Fruit fly (Drosophila melanogaster) whole organism, embryonic: ENCODE data around the gene CG34301.

Experiments used
- Asciz ChIP-seq: fragments of 200-800 bp; sonication (Bioruptor generic); optimal IDR thresholded peaks from 2 replicates; lab custom pipeline; 2017; ENCODE audit warnings: missing biosample characterization, mild to moderate bottlenecking, missing genetic modification characterization, missing genetic modification reagents
- CG10366 ChIP-seq: fragments of 200-800 bp; sonication (Bioruptor generic); IDR thresholded peaks from 2 replicates; pipeline ENCODE4 v1.3.6; 2022; ENCODE audit warnings: missing biosample characterization, missing genetic modification characterization
- CG10543 ChIP-seq: fragments of 200-800 bp; sonication (Bioruptor generic); optimal IDR thresholded peaks from 3 replicates; lab custom pipeline; 2017; ENCODE audit warnings: missing biosample characterization, mild to moderate bottlenecking, missing genetic modification characterization, moderate library complexity
- CG10979 ChIP-seq: fragments of 200-800 bp; sonication (Bioruptor generic); optimal IDR thresholded peaks from 2 replicates; lab custom pipeline; 2018; ENCODE audit warnings: missing biosample characterization, mild to moderate bottlenecking, missing genetic modification characterization, moderate library complexity
- CG12155 ChIP-seq: fragments of 200-800 bp; sonication (Bioruptor generic); optimal IDR thresholded peaks from 3 replicates; lab custom pipeline; 2016; ENCODE audit warnings: missing biosample characterization, missing genetic modification characterization
- CG14667 ChIP-seq: fragments of 200-800 bp; sonication (Bioruptor generic); IDR thresholded peaks from 2 replicates; pipeline ENCODE4 v1.3.6; 2022; ENCODE audit warnings: missing biosample characterization, missing genetic modification characterization
- CG15011 ChIP-seq: fragments of 200-800 bp; sonication (Bioruptor generic); optimal IDR thresholded peaks from 3 replicates; lab custom pipeline; 2018; ENCODE audit warnings: missing biosample characterization, mild to moderate bottlenecking, missing genetic modification characterization
- CG15269 ChIP-seq: fragments of 200-800 bp; sonication (Bioruptor generic); optimal IDR thresholded peaks from 2 replicates; lab custom pipeline; 2018; ENCODE audit warnings: missing biosample characterization, mild to moderate bottlenecking, missing genetic modification characterization, moderate library complexity
- CG15696 ChIP-seq: fragments of 200-800 bp; sonication (Bioruptor generic); optimal IDR thresholded peaks from 2 replicates; lab custom pipeline; 2019; ENCODE audit warnings: missing biosample characterization, mild to moderate bottlenecking, missing genetic modification characterization, moderate library complexity
- CG17568 ChIP-seq: fragments of 200-800 bp; sonication (Bioruptor generic); optimal IDR thresholded peaks from 2 replicates; lab custom pipeline; 2018; ENCODE audit warnings: missing biosample characterization, mild to moderate bottlenecking, missing genetic modification characterization, moderate library complexity
- CG18619 ChIP-seq: fragments of 200-800 bp; sonication (Bioruptor generic); optimal IDR thresholded peaks from 3 replicates; lab custom pipeline; 2017; ENCODE audit warnings: missing biosample characterization, mild to moderate bottlenecking, missing genetic modification characterization
- CG2875 ChIP-seq: fragments of 200-800 bp; sonication (Bioruptor generic); optimal IDR thresholded peaks from 2 replicates; lab custom pipeline; 2017; ENCODE audit warnings: missing biosample characterization, mild to moderate bottlenecking, missing genetic modification characterization, missing genetic modification reagents
- CG31365 ChIP-seq: fragments of 200-800 bp; sonication (Bioruptor generic); optimal IDR thresholded peaks from 2 replicates; lab custom pipeline; 2018; ENCODE audit warnings: missing biosample characterization, mild to moderate bottlenecking, missing genetic modification characterization
- CG34224 ChIP-seq: fragments of 200-800 bp; sonication (Bioruptor generic); IDR thresholded peaks from 3 replicates; pipeline ENCODE4 v1.3.6; 2022; ENCODE audit warnings: missing biosample characterization, missing genetic modification characterization; ENCODE audit not compliant: partially characterized antibody
- CG3726 ChIP-seq: fragments of 200-800 bp; sonication (Bioruptor generic); IDR thresholded peaks from 3 replicates; pipeline ENCODE4, ENCODE4 v1.3.6; 2022; ENCODE audit warnings: missing biosample characterization, missing genetic modification characterization
- CG4617 ChIP-seq: fragments of 200-800 bp; sonication (Bioruptor generic); optimal IDR thresholded peaks from 3 replicates; lab custom pipeline; 2016; ENCODE audit warnings: missing biosample characterization, missing genetic modification characterization, borderline replicate concordance
- CG5180 ChIP-seq: fragments of 200-800 bp; sonication (Bioruptor generic); optimal IDR thresholded peaks from 3 replicates; lab custom pipeline; 2017; ENCODE audit warnings: missing biosample characterization, missing genetic modification characterization, mild to moderate bottlenecking, moderate library complexity, missing genetic modification reagents
- CG6683 ChIP-seq: fragments of 200-800 bp; sonication (Bioruptor generic); optimal IDR thresholded peaks from 2 replicates; lab custom pipeline; 2017; ENCODE audit warnings: missing biosample characterization, mild to moderate bottlenecking, missing genetic modification characterization, missing genetic modification reagents
- CG7987 ChIP-seq: fragments of 200-800 bp; sonication (Bioruptor generic); optimal IDR thresholded peaks from 2 replicates; lab custom pipeline; 2018; ENCODE audit warnings: missing biosample characterization, mild to moderate bottlenecking, missing genetic modification characterization, moderate library complexity
- CG9817 ChIP-seq: fragments of 200-800 bp; sonication (Bioruptor generic); optimal IDR thresholded peaks from 2 replicates; lab custom pipeline; 2018; ENCODE audit warnings: missing biosample characterization, mild to moderate bottlenecking, missing genetic modification characterization, moderate library complexity
- CrebB ChIP-seq: fragments of 200-800 bp; sonication (Bioruptor generic); optimal IDR thresholded peaks from 3 replicates; lab custom pipeline; 2018; ENCODE audit warnings: missing biosample characterization, mild to moderate bottlenecking, missing genetic modification characterization
- Dref ChIP-seq: fragments of 200-800 bp; sonication (Bioruptor generic); IDR thresholded peaks from 2 replicates; pipeline ENCODE4 v1.3.6; 2022; ENCODE audit warnings: missing biosample characterization, missing genetic modification characterization
- Elba2 ChIP-seq: fragments of 200-800 bp; sonication (Bioruptor generic); optimal IDR thresholded peaks from 3 replicates; lab custom pipeline; 2016; ENCODE audit warnings: missing biosample characterization, missing genetic modification characterization
- Fer1 ChIP-seq: fragments of 200-800 bp; sonication (Bioruptor generic); optimal IDR thresholded peaks from 2 replicates; lab custom pipeline; 2017; ENCODE audit warnings: missing biosample characterization, mild to moderate bottlenecking, missing genetic modification characterization
- HLH54F ChIP-seq: fragments of 200-800 bp; sonication (Bioruptor generic); optimal IDR thresholded peaks from 3 replicates; lab custom pipeline; 2016; ENCODE audit warnings: missing biosample characterization, missing genetic modification characterization
- HmgZ ChIP-seq: fragments of 200-800 bp; sonication (Bioruptor generic); optimal IDR thresholded peaks from 2 replicates; lab custom pipeline; 2018; ENCODE audit warnings: missing biosample characterization, mild to moderate bottlenecking, missing genetic modification characterization
- MTF-1 ChIP-seq: fragments of 200-800 bp; sonication (Bioruptor generic); optimal IDR thresholded peaks from 2 replicates; lab custom pipeline; 2018; ENCODE audit warnings: missing biosample characterization, mild to moderate bottlenecking, missing genetic modification characterization, borderline replicate concordance
- NC2α ChIP-seq: fragments of 200-800 bp; sonication (Bioruptor generic); optimal IDR thresholded peaks from 2 replicates; lab custom pipeline; 2016; ENCODE audit warnings: missing biosample characterization, missing genetic modification characterization
- Nf-YA ChIP-seq: fragments of 200-800 bp; sonication (Bioruptor generic); IDR thresholded peaks from 2 replicates; pipeline ENCODE4 v1.3.6; 2022; ENCODE audit warnings: missing biosample characterization, missing genetic modification characterization
- Oli ChIP-seq: fragments of 200-800 bp; sonication (Bioruptor generic); optimal IDR thresholded peaks from 2 replicates; lab custom pipeline; 2018; ENCODE audit warnings: missing biosample characterization, mild to moderate bottlenecking, missing genetic modification characterization, moderate library complexity
- Optix ChIP-seq: fragments of 200-800 bp; sonication (Bioruptor generic); IDR thresholded peaks from 3 replicates; pipeline ENCODE4 v1.3.6; 2022; ENCODE audit warnings: missing biosample characterization, missing genetic modification characterization
- Xbp1 ChIP-seq: fragments of 200-800 bp; sonication (Bioruptor generic); optimal IDR thresholded peaks from 3 replicates; lab custom pipeline; 2016; ENCODE audit warnings: missing biosample characterization, mild to moderate bottlenecking, missing genetic modification characterization
- ara ChIP-seq: fragments of 200-800 bp; sonication (Bioruptor generic); IDR thresholded peaks from 2 replicates; pipeline ENCODE4 v1.3.6; 2022; ENCODE audit warnings: missing biosample characterization, missing genetic modification characterization
- ato ChIP-seq: fragments of 200-800 bp; sonication (Bioruptor generic); IDR thresholded peaks from 2 replicates; pipeline ENCODE4 v1.3.6; 2022; ENCODE audit warnings: missing biosample characterization, missing genetic modification characterization; ENCODE audit not compliant: partially characterized antibody
- caup ChIP-seq: fragments of 200-800 bp; sonication (Bioruptor generic); optimal IDR thresholded peaks from 3 replicates; lab custom pipeline; 2017; ENCODE audit warnings: missing biosample characterization, mild to moderate bottlenecking, missing genetic modification characterization, moderate library complexity; ENCODE audit not compliant: severe bottlenecking
- chn ChIP-seq: fragments of 200-800 bp; sonication (Bioruptor generic); optimal IDR thresholded peaks from 2 replicates; lab custom pipeline; 2016; ENCODE audit warnings: missing biosample characterization, missing genetic modification characterization
- dmrt99B ChIP-seq: fragments of 200-800 bp; sonication (Bioruptor generic); optimal IDR thresholded peaks from 2 replicates; lab custom pipeline; 2018; ENCODE audit warnings: missing biosample characterization, mild to moderate bottlenecking, missing genetic modification characterization, moderate library complexity
- fd64A ChIP-seq: fragments of 200-800 bp; sonication (Bioruptor generic); optimal IDR thresholded peaks from 3 replicates; lab custom pipeline; 2018; ENCODE audit warnings: missing biosample characterization, mild to moderate bottlenecking, missing genetic modification characterization
- ftz-f1 ChIP-seq: fragments of 200-800 bp; sonication (Bioruptor generic); optimal IDR thresholded peaks from 2 replicates; lab custom pipeline; 2016; ENCODE audit warnings: missing biosample characterization, missing genetic modification characterization
- gsb ChIP-seq: fragments of 200-800 bp; sonication (Bioruptor generic); IDR thresholded peaks from 2 replicates; pipeline ENCODE4 v1.3.6; 2022; ENCODE audit warnings: missing biosample characterization, missing genetic modification characterization
- kah ChIP-seq: fragments of 200-800 bp; sonication (Bioruptor generic); optimal IDR thresholded peaks from 2 replicates; lab custom pipeline; 2018; ENCODE audit warnings: missing biosample characterization, mild to moderate bottlenecking, missing genetic modification characterization
- kay ChIP-seq: fragments of 200-800 bp; sonication (Bioruptor generic); optimal IDR thresholded peaks from 2 replicates; lab custom pipeline; 2016; ENCODE audit warnings: missing biosample characterization, missing genetic modification characterization
- nau ChIP-seq: fragments of 200-800 bp; sonication (Bioruptor generic); optimal IDR thresholded peaks from 3 replicates; lab custom pipeline; 2017; ENCODE audit warnings: missing biosample characterization, mild to moderate bottlenecking, missing genetic modification characterization, missing genetic modification reagents
- pita ChIP-seq: fragments of 200-800 bp; sonication (Bioruptor generic); optimal IDR thresholded peaks from 2 replicates; lab custom pipeline; 2017; ENCODE audit warnings: missing biosample characterization, mild to moderate bottlenecking, missing genetic modification characterization
- pros ChIP-seq: fragments of 200-800 bp; sonication (Bioruptor generic); optimal IDR thresholded peaks from 3 replicates; lab custom pipeline; 2019; ENCODE audit warnings: missing biosample characterization, mild to moderate bottlenecking, missing genetic modification characterization, moderate library complexity
- schlank ChIP-seq: fragments of 200-800 bp; sonication (Bioruptor generic); optimal IDR thresholded peaks from 2 replicates; lab custom pipeline; 2018; ENCODE audit warnings: missing biosample characterization, mild to moderate bottlenecking, missing genetic modification characterization
- sd ChIP-seq: fragments of 200-800 bp; sonication (Bioruptor generic); optimal IDR thresholded peaks from 3 replicates; lab custom pipeline; 2018; ENCODE audit warnings: missing biosample characterization, mild to moderate bottlenecking, missing genetic modification characterization, moderate library complexity
- tio ChIP-seq: fragments of 200-800 bp; sonication (Bioruptor generic); optimal IDR thresholded peaks from 2 replicates; lab custom pipeline; 2017; ENCODE audit warnings: missing biosample characterization, missing genetic modification characterization, inconsistent platforms
- unc-4 ChIP-seq: fragments of 200-800 bp; sonication (Bioruptor generic); IDR thresholded peaks from 2 replicates; pipeline ENCODE4 v1.3.6; 2022; ENCODE audit warnings: missing biosample characterization, missing genetic modification characterization; ENCODE audit not compliant: partially characterized antibody
- vfl ChIP-seq: fragments of 200-800 bp; sonication (Bioruptor generic); optimal IDR thresholded peaks from 2 replicates; lab custom pipeline; 2016; ENCODE audit warnings: missing biosample characterization, missing genetic modification characterization

CG34301 gene

dm6 chr3R:8784788-8785187 is 11.6 kb downstream of the CG34301 start (continued):
- TF ChIP-seq CG7987 (GFP tag; lab: Kevin White, UChicago) (no peak), kah (no peak), dmrt99B (tag; lab: Kevin White, UChicago) (no peak), pita (GFP tag; lab: Kevin White, UChicago) (no peak), ato (GFP tag; lab: Robert Waterston, UW) (no peak), CrebB (no peak), sd (tag; lab: Kevin White, UChicago) (no peak), CG15011 (GFP tag; lab: Kevin White, UChicago) (no peak), MTF-1 (GFP tag; lab: Kevin White, UChicago) (no peak), Nf-YA (GFP tag; lab: Robert Waterston, UW) (no peak), Oli (tag; lab: Kevin White, UChicago) (peak; percentile 59), fd64A (no peak), CG17568 (no peak), CG3726 (no peak), Fer1 (GFP tag; lab: Kevin White, UChicago) (no peak), CG4617 (GFP tag; lab: Kevin White, UChicago) (no peak), CG34224 (no peak), Dref (GFP tag; lab: Robert Waterston, UW) (no peak), HmgZ (no peak), pros (no peak), CG15696 (tag; lab: Kevin White, UChicago) (no peak), ftz-f1 (GFP tag; lab: Kevin White, UChicago) (no peak), caup (peak; percentile 37), CG31365 (tag; lab: Kevin White, UChicago) (no peak), HLH54F (GFP tag; lab: Kevin White, UChicago) (peak; percentile 49), CG10979 (tag; lab: Kevin White, UChicago) (no peak), CG10366 (peak; percentile 24; the same call in 1 of the 2 replicates), ara (GFP tag; lab: Robert Waterston, UW) (0 out of 2 replicates have a peak, but pooled peaks have one; percentile 27), CG12155 (GFP tag; lab: Kevin White, UChicago) (no peak), CG9817 (peak; percentile 56), tio (GFP tag; lab: Kevin White, UChicago) (peak; percentile 29), kay (GFP tag; lab: Kevin White, UChicago) (no peak), vfl (GFP tag; lab: Kevin White, UChicago) (no peak), schlank (tag; lab: Kevin White, UChicago) (no peak), chn (GFP tag; lab: Kevin White, UChicago) (peak; percentile 23), CG6683 (GFP tag; lab: Kevin White, UChicago) (no peak), unc-4 (GFP tag; lab: Robert Waterston, UW) (no peak), CG14667 (peak; percentile 28; the same call in 1 of the 2 replicates), CG2875 (GFP tag; lab: Kevin White, UChicago) (no peak), Xbp1 (GFP tag; lab: Kevin White, UChicago) (peak; percentile 59), CG5180 (GFP tag; lab: Kevin White, UChicago) (no peak), nau (GFP tag; lab: Kevin White, UChicago) (no peak), NC2α (GFP tag; lab: Kevin White, UChicago) (no peak), Asciz (no peak), gsb (GFP tag; lab: Robert Waterston, UW) (no peak), Optix (GFP tag; lab: Robert Waterston, UW) (no peak), Elba2 (GFP tag; lab: Kevin White, UChicago) (no peak), CG15269 (tag; lab: Kevin White, UChicago) (no peak), CG18619 (GFP tag; lab: Kevin White, UChicago) (peak; percentile 8), CG10543 (no peak)
